Worm (Caenorhabditis elegans) whole organism, L1 larva: Measurements from ENCODE around the gene F47G9.4.

Experiments
- ama-1 ChIP-seq: fragments of 150-350 bp; optimal IDR thresholded peaks from 2 replicates; lab custom pipeline; 2014
- elt-2 ChIP-seq: sonication (generic microtip); optimal IDR thresholded peaks from 2 replicates; lab custom pipeline; 2016; ENCODE audit warnings: missing genetic modification characterization, mild to moderate bottlenecking, inconsistent platforms, missing compliant biosample characterization, missing genetic modification reagents
- fkh-10 ChIP-seq: sonication (generic microtip); optimal IDR thresholded peaks from 2 replicates; lab custom pipeline; 2017; ENCODE audit warnings: missing biosample characterization, missing genetic modification reagents, missing genetic modification characterization
- mep-1 ChIP-seq: fragments of 150-350 bp; optimal IDR thresholded peaks from 2 replicates; lab custom pipeline; 2014; ENCODE audit warnings: missing biosample characterization, missing genetic modification characterization
- nhr-11 ChIP-seq: fragments of 150-350 bp; optimal IDR thresholded peaks from 2 replicates; lab custom pipeline; 2014; ENCODE audit warnings: missing biosample characterization, missing genetic modification characterization
- nhr-12 ChIP-seq: sonication (generic microtip); optimal IDR thresholded peaks from 2 replicates; lab custom pipeline; 2017; ENCODE audit warnings: missing biosample characterization, missing genetic modification characterization
- nhr-237 ChIP-seq: fragments of 150-350 bp; optimal IDR thresholded peaks from 2 replicates; lab custom pipeline; 2014; ENCODE audit warnings: missing biosample characterization, missing genetic modification characterization
- pqm-1 ChIP-seq: sonication (generic microtip); optimal IDR thresholded peaks from 3 replicates; lab custom pipeline; 2017; ENCODE audit warnings: missing biosample characterization, missing genetic modification characterization
- sptf-1 ChIP-seq: fragments of 150-350 bp; optimal IDR thresholded peaks from 2 replicates; lab custom pipeline; 2014; ENCODE audit warnings: missing biosample characterization, missing genetic modification characterization
- unc-62 ChIP-seq: fragments of 150-350 bp; optimal IDR thresholded peaks from 2 replicates; lab custom pipeline; 2014; ENCODE audit warnings: missing biosample characterization, missing genetic modification reagents, missing genetic modification characterization
- unc-86 ChIP-seq: sonication (generic microtip); optimal IDR thresholded peaks from 2 replicates; lab custom pipeline; 2016; ENCODE audit warnings: missing genetic modification characterization, missing compliant biosample characterization
- xbp-1 ChIP-seq: sonication (generic microtip); optimal IDR thresholded peaks from 2 replicates; lab custom pipeline; 2016; ENCODE audit warnings: missing genetic modification characterization, missing compliant biosample characterization

DNA sequence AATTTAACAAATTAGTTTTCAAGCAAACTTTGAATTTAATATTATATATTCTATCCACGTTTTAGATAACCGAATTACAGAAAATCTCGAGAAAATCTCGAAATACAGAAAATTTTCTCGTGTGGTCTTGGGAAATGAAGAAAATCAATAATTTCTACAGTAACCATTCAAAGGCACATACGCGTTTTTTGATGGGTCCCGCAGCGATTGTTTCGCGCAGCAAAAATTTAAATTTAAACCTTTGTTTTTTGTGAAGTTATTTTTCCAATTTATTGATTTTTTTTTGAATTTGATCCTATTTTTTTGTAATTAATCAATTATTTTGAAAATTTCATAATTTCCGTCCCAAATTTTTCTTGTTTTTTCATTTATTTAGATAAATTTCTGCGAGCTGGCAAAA, 42.1 kb downstream of the F47G9.4 start:
- TF ChIP-seq pqm-1 (tag; lab: Kevin White, UChicago), result no peak
- TF ChIP-seq ama-1, result no peak
- TF ChIP-seq unc-62 (GFP tag; lab: Kevin White, UChicago), result no peak
- no peak for TF ChIP-seq nhr-11 (tag; lab: Kevin White, UChicago)
- no peak for TF ChIP-seq elt-2 (tag; lab: Kevin White, UChicago)
- TF ChIP-seq sptf-1 (tag; lab: Kevin White, UChicago), result no peak
- TF ChIP-seq unc-86 (tag; lab: Kevin White, UChicago), result no peak
- no peak for TF ChIP-seq nhr-12
- no peak for TF ChIP-seq nhr-237 (tag; lab: Kevin White, UChicago)
- no peak for TF ChIP-seq mep-1 (tag; lab: Kevin White, UChicago)
- no peak for TF ChIP-seq xbp-1
- TF ChIP-seq fkh-10 (GFP tag; lab: Kevin White, UChicago), result no peak
